Fruit fly (Drosophila melanogaster): ENCODE measurements around the gene SF1.

- TF ChIP-seq CG8478 (optimal IDR thresholded peaks at IDR 0.05), result no peak
- peak; percentile 55 to 66 for TF ChIP-seq CTCF (optimal IDR thresholded peaks at IDR 0.05)
Measured at dm6 chr3R:17534325-17535105, 5.7 kb upstream of the SF1 start, which contains the start of the genes CG5823 and P5cr-2.
